Fruit fly (Drosophila melanogaster): Measurements from ENCODE around the gene CG2004.

CG2004 gene

DNA sequence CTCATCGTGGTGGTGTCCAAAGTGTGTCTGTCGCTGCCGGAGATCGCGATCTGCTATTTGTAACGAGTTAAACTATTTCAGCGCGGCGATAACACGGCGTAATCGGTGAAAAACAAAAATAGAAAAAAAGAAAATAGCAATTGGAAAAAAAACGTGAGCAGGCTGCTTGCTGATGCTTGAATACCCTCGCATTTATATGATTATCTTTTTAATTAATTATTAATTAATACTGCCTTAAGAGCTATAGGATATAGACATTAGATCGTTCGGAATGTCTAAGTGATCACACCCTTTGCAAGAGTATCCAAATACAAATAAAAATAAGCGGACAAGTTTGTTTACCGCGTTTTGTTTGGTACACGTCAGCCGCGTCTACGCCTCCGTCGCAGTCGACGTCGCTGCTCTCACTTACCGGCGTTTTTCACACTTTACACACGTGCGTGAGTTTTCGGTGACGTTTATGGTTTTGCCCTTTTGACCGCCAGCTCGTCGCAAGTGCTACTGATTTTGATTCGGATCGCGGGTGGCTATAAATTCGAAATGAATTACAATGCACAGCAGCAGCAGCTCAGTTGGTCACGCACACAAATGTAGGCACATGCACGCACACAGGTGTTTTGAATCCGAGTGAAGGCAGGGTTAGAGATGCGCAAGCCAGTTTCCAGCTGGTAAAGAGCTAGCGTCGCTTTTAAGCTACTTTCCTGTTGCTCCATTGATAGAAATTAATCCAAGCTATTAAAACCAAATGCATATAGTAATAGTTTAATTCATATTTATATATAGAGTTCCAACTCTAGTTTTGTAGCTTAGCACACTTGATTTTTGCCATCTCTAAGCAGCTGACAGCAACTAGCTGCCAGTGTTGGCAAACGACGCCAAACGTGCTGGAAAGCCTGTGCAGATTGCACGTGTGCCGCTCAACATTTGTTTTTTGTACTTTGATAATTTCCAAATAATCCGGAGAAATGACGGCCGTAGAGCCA lies at the start of gene CG2004, which contains the start of gene CG1785 (continued):
- TF ChIP-seq trh (GFP tag; optimal IDR thresholded peaks at IDR 0.05): peak; percentile 55
- TF ChIP-seq Asciz (GFP tag; optimal IDR thresholded peaks at IDR 0.05): peak; percentile 71
- TF ChIP-seq CG14441 (GFP tag; IDR thresholded peaks at IDR 0.05): peak; percentile 94
- peak; percentile 71 for TF ChIP-seq CG8089 (GFP tag; optimal IDR thresholded peaks at IDR 0.05)
- TF ChIP-seq CG1832 (GFP tag; optimal IDR thresholded peaks at IDR 0.05): no peak
- TF ChIP-seq Hr78 (GFP tag; optimal IDR thresholded peaks at IDR 0.05): peak in 1 of 2 experiments; percentile 99
- peak; percentile 91 for TF ChIP-seq Hr3 (GFP tag; optimal IDR thresholded peaks at IDR 0.05)
- TF ChIP-seq Fer2 (tag; optimal IDR thresholded peaks at IDR 0.05): peak; percentile 89
- peak; percentile 95 for TF ChIP-seq ken (GFP tag; IDR thresholded peaks at IDR 0.05)
- peak; percentile 65 for TF ChIP-seq salm (tag; optimal IDR thresholded peaks at IDR 0.05)
- peak; percentile 93 for TF ChIP-seq lmd (GFP tag; IDR thresholded peaks at IDR 0.05)
- peak; percentile 91 for TF ChIP-seq cg (GFP tag; optimal IDR thresholded peaks at IDR 0.05)
- TF ChIP-seq CG10209 (GFP tag; optimal IDR thresholded peaks at IDR 0.05): peak; percentile 93
- peak; percentile 59 for TF ChIP-seq stwl (tag; optimal IDR thresholded peaks at IDR 0.05)
- TF ChIP-seq CG4730 (GFP tag; IDR thresholded peaks at IDR 0.05): peak; percentile 92
- TF ChIP-seq Dfd (GFP tag; optimal IDR thresholded peaks at IDR 0.05): no peak
- peak in 1 of 2 experiments; percentile 92 for TF ChIP-seq tll (GFP tag; optimal IDR thresholded peaks at IDR 0.05)
- TF ChIP-seq ash1 (GFP tag; optimal IDR thresholded peaks at IDR 0.05): peak; percentile 56
- peak; percentile 79 for TF ChIP-seq Antp (GFP tag; optimal IDR thresholded peaks at IDR 0.05)
- TF ChIP-seq Dref (GFP tag; IDR thresholded peaks at IDR 0.05): peak; percentile 44
- no peak for TF ChIP-seq Kr (GFP tag; optimal IDR thresholded peaks at IDR 0.05)
- TF ChIP-seq dmrt11E (tag; optimal IDR thresholded peaks at IDR 0.05): peak; percentile 89
- TF ChIP-seq CG13894 (tag; optimal IDR thresholded peaks at IDR 0.05): peak; percentile 89
- peak; percentile 88 for TF ChIP-seq NFAT (GFP tag; IDR thresholded peaks at IDR 0.05)
- peak; percentile 69; the same call in 1 of the 2 replicates for TF ChIP-seq CG11696 (GFP tag; IDR thresholded peaks at IDR 0.05)
- peak; percentile 89 for TF ChIP-seq dm (GFP tag; optimal IDR thresholded peaks at IDR 0.05)
- TF ChIP-seq crc (GFP tag; optimal IDR thresholded peaks at IDR 0.05): peak; percentile 44
- peak; percentile 56 for TF ChIP-seq Dad (GFP tag; optimal IDR thresholded peaks at IDR 0.05)
- TF ChIP-seq slou (GFP tag; optimal IDR thresholded peaks at IDR 0.05): peak; percentile 45
- peak; percentile 82 for TF ChIP-seq wdn (GFP tag; IDR thresholded peaks at IDR 0.05)
- TF ChIP-seq gsb-n (tag; optimal IDR thresholded peaks at IDR 0.05): peak; percentile 82
- TF ChIP-seq dan (GFP tag; IDR thresholded peaks at IDR 0.05): peak; percentile 81
- TF ChIP-seq lbe (GFP tag; optimal IDR thresholded peaks at IDR 0.05): peak; percentile 80
- peak; percentile 87; the same call in 1 of the 2 replicates for TF ChIP-seq Atf6 (GFP tag; IDR thresholded peaks at IDR 0.05)
- peak; percentile 67 for TF ChIP-seq CG7928 (GFP tag; optimal IDR thresholded peaks at IDR 0.05)
- peak; percentile 77 for TF ChIP-seq Ravus (GFP tag; IDR thresholded peaks at IDR 0.05)
- peak; percentile 86 to 93 for TF ChIP-seq Hr51 (GFP tag; optimal IDR thresholded peaks at IDR 0.05)
- TF ChIP-seq CG4820 (GFP tag; optimal IDR thresholded peaks at IDR 0.05): peak; percentile 89
- TF ChIP-seq inv (GFP tag; IDR thresholded peaks at IDR 0.05; ENCODE audit: partially characterized antibody): peak; percentile 66
- TF ChIP-seq hkb (optimal IDR thresholded peaks at IDR 0.05): peak; percentile 74
- TF ChIP-seq hkb (GFP tag; IDR thresholded peaks at IDR 0.05): peak; percentile 92
- TF ChIP-seq CG2202 (tag; optimal IDR thresholded peaks at IDR 0.05): peak; percentile 68
- TF ChIP-seq CG1603 (tag; optimal IDR thresholded peaks at IDR 0.05): peak; percentile 80
- TF ChIP-seq YL-1 (GFP tag; optimal IDR thresholded peaks at IDR 0.05): peak; percentile 88
- TF ChIP-seq mirr (GFP tag; optimal IDR thresholded peaks at IDR 0.05): peak; percentile 62
- TF ChIP-seq zf30C (GFP tag; optimal IDR thresholded peaks at IDR 0.05): no peak
- TF ChIP-seq unpg (GFP tag; optimal IDR thresholded peaks at IDR 0.05): peak; percentile 89
- peak; percentile 95 for TF ChIP-seq Dbx (GFP tag; IDR thresholded peaks at IDR 0.05)

All from whole organism, embryonic.